Fruit fly (Drosophila melanogaster): ENCODE data around the gene CG42688.

DNA sequence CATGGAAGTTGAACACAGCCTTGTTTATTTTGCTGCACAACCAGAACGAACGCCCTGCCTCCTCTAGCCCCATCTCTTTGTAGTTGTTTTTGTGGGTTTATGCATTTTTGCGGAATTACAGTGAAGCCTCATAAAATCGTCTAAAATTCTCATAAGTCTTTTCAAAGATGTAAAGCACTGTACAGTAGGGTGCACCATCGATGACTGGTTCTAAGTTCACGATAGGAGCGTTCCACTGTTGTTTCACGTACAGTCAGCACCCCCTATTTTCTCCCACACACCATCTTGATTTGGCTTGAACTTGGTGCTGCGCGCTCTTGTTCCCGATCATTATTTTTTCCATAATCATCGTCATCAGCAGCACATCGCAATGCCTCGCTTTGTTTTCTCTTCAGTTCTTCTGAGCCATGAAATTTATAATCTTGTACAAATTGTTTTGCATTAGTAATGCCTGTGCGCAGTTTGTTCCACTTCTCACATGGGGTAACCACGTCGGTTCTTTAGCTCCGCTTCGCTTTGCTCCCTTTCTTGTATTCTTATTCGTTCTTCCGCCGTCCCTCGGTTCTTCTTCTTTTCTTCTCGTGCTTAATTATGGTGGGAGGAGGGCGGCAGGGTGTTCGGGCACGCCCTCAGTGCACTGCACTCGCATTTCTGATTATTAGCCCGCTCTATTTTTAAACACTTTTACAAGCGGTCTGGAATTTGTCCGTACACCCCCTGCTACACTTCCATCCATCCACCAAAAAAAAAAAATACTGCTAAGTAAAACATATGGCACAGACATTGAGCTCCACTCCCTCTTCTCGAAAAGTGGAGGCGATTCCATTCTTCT lies 19.3 kb downstream of the CG42688 start:
- TF ChIP-seq CG15073 (GFP tag; optimal IDR thresholded peaks at IDR 0.05) (no peak), wor (GFP tag; IDR thresholded peaks at IDR 0.05) (no peak), CG1603 (tag; optimal IDR thresholded peaks at IDR 0.05) (no peak), CG3281 (GFP tag; optimal IDR thresholded peaks at IDR 0.05) (no peak), lola (GFP tag; optimal IDR thresholded peaks at IDR 0.05) (no peak), psq (GFP tag; optimal IDR thresholded peaks at IDR 0.05) (no peak), CG2202 (tag; optimal IDR thresholded peaks at IDR 0.05) (no peak), H15 (GFP tag; IDR thresholded peaks at IDR 0.05) (no peak), Doc2 (GFP tag; IDR thresholded peaks at IDR 0.05) (no peak), cad (GFP tag; optimal IDR thresholded peaks at IDR 0.05) (no peak)

Measured in whole organism, embryonic.